Fruit fly (Drosophila melanogaster) whole organism, adult: Measurements from ENCODE around the gene Acer.

Experiments
- CG11617 ChIP-seq: fragments of 200-800 bp; sonication (Bioruptor generic); optimal IDR thresholded peaks from 2 replicates; lab custom pipeline; 2017; ENCODE audit warnings: mild to moderate bottlenecking, missing biosample characterization, missing genetic modification reagents, missing genetic modification characterization
- CG12768 ChIP-seq: fragments of 200-800 bp; sonication (Bioruptor generic); optimal IDR thresholded peaks from 2 replicates; lab custom pipeline; 2017; ENCODE audit warnings: missing biosample characterization, missing genetic modification characterization, mild to moderate bottlenecking, moderate library complexity, missing genetic modification reagents
- CG14711 ChIP-seq: fragments of 200-800 bp; sonication (Bioruptor generic); optimal IDR thresholded peaks from 2 replicates; lab custom pipeline; 2018; ENCODE audit warnings: missing biosample characterization, mild to moderate bottlenecking, missing genetic modification characterization, moderate library complexity
- CG1620 ChIP-seq: fragments of 200-800 bp; sonication (Bioruptor generic); optimal IDR thresholded peaks from 2 replicates; lab custom pipeline; 2016; ENCODE audit warnings: missing biosample characterization, missing genetic modification characterization
- CG33017 ChIP-seq: fragments of 200-800 bp; sonication (Bioruptor generic); optimal IDR thresholded peaks from 2 replicates; lab custom pipeline; 2018; ENCODE audit warnings: missing biosample characterization, mild to moderate bottlenecking, missing genetic modification characterization, moderate library complexity
- CG5204 ChIP-seq: fragments of 200-800 bp; sonication (Bioruptor generic); optimal IDR thresholded peaks from 2 replicates; lab custom pipeline; 2016; ENCODE audit warnings: missing biosample characterization, missing genetic modification characterization
- CG7045 ChIP-seq: fragments of 200-800 bp; sonication (Bioruptor generic); optimal IDR thresholded peaks from 2 replicates; lab custom pipeline; 2017; ENCODE audit warnings: missing biosample characterization, mild to moderate bottlenecking, missing genetic modification characterization
- CG7101 ChIP-seq: fragments of 200-800 bp; sonication (Bioruptor generic); optimal IDR thresholded peaks from 2 replicates; lab custom pipeline; 2018; ENCODE audit warnings: missing biosample characterization, mild to moderate bottlenecking, missing genetic modification characterization, moderate library complexity
- Clk ChIP-seq: fragments of 200-800 bp; sonication (Bioruptor generic); optimal IDR thresholded peaks from 2 replicates; lab custom pipeline; 2017; ENCODE audit warnings: missing biosample characterization, missing genetic modification characterization
- Crg-1 ChIP-seq: fragments of 200-800 bp; sonication (Bioruptor generic); optimal IDR thresholded peaks from 2 replicates; lab custom pipeline; 2016; ENCODE audit warnings: missing biosample characterization, missing genetic modification characterization
- Hr96 ChIP-seq: fragments of 200-800 bp; sonication (Bioruptor generic); optimal IDR thresholded peaks from 2 replicates; lab custom pipeline; 2016; ENCODE audit warnings: missing biosample characterization, missing genetic modification characterization
- Mnt ChIP-seq: fragments of 200-800 bp; sonication (Bioruptor generic); optimal IDR thresholded peaks from 2 replicates; lab custom pipeline; 2016; ENCODE audit warnings: missing biosample characterization, mild to moderate bottlenecking, missing genetic modification characterization
- bab1 ChIP-seq: fragments of 200-800 bp; sonication (Bioruptor generic); optimal IDR thresholded peaks from 3 replicates; lab custom pipeline; 2019; ENCODE audit warnings: missing biosample characterization, mild to moderate bottlenecking, missing genetic modification characterization, moderate library complexity
- cic ChIP-seq: fragments of 200-800 bp; sonication (Bioruptor generic); optimal IDR thresholded peaks from 2 replicates; lab custom pipeline; 2017; ENCODE audit warnings: missing biosample characterization, mild to moderate bottlenecking, missing genetic modification characterization, moderate library complexity
- cnc ChIP-seq, 2 experiments: fragments of >200 bp; optimal IDR thresholded peaks; 2 replicates each; lab custom pipeline; 2017
- kay ChIP-seq: fragments of 200-800 bp; sonication (Bioruptor generic); peaks from one replicate; lab custom pipeline; 2016; ENCODE audit warnings: missing biosample characterization, missing genetic modification characterization, borderline replicate concordance
- ovo ChIP-seq: fragments of 200-800 bp; sonication (Bioruptor generic); optimal IDR thresholded peaks from 2 replicates; lab custom pipeline; 2016; ENCODE audit warnings: missing biosample characterization, missing genetic modification characterization
- pad ChIP-seq: fragments of 200-800 bp; sonication (Bioruptor generic); optimal IDR thresholded peaks from 3 replicates; lab custom pipeline; 2017; ENCODE audit warnings: missing biosample characterization, missing genetic modification characterization, mild to moderate bottlenecking, moderate library complexity, missing genetic modification reagents
- tj ChIP-seq: fragments of 200-800 bp; sonication (Bioruptor generic); optimal IDR thresholded peaks from 3 replicates; lab custom pipeline; 2017; ENCODE audit warnings: missing biosample characterization, mild to moderate bottlenecking, missing genetic modification characterization, moderate library complexity
- toe ChIP-seq: fragments of 200-800 bp; sonication (Bioruptor generic); optimal IDR thresholded peaks from 2 replicates; lab custom pipeline; 2016; ENCODE audit warnings: missing biosample characterization, missing genetic modification characterization

Gene Acer

DNA sequence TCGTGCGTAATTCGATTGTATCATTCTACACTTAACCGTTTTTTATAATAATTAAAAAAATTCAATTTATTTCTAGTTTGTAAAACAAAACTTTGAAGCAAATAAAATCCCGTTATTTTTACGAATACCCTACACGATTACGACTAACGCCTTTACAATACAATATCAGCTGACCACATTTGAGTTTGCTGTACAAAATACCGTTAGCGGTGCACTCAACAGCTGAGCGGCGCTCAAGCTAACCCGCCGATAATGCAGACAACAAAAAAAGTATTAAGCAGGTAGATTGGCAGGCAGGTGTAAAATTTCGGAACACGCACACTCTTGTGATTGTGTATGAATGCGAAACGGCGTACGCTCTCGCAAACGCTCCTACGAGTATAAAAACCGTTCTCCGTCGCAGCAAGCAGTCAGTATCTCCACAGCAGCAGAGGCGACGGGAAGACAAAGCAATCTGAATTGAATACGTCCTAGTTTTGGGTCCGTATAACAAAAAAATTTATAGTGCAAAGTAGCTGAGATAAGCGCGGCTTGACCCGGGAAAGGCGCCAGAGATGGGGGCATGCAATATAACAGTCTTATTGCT, at the start of gene Acer:
Gene Acer (plus strand): TSS at position 210 of the 586 bp plus-strand sequence.
- TF ChIP-seq CG12768 (peak; percentile 2), Mnt (peak; percentile 23), Hr96 (GFP tag; lab: Kevin White, UChicago) (no peak), kay (GFP tag; lab: Kevin White, UChicago) (no peak), ovo (peak; percentile 95), bab1 (peak; percentile 48), cic (GFP tag; lab: Kevin White, UChicago) (peak; percentile 19), tj (GFP tag; lab: Kevin White, UChicago) (peak; percentile 48)

- no peak for TF ChIP-seq Mnt
- no peak for TF ChIP-seq cic (GFP tag; lab: Kevin White, UChicago)
- TF ChIP-seq CG7045 (GFP tag; lab: Kevin White, UChicago): no peak
- TF ChIP-seq CG14711 (tag; lab: Kevin White, UChicago): no peak
- TF ChIP-seq kay (GFP tag; lab: Kevin White, UChicago): no peak
- no peak for TF ChIP-seq CG7101
- no peak for TF ChIP-seq cnc (optimal IDR thresholded peaks at IDR 0.05; lab: Kevin White, UChicago)
- TF ChIP-seq Clk (GFP tag; lab: Kevin White, UChicago): no peak
- TF ChIP-seq bab1: no peak
- no peak for TF ChIP-seq Crg-1 (GFP tag; lab: Kevin White, UChicago)
- TF ChIP-seq CG1620 (GFP tag; lab: Kevin White, UChicago): no peak
- no peak for TF ChIP-seq pad (GFP tag; lab: Kevin White, UChicago)
- no peak for TF ChIP-seq ovo
- TF ChIP-seq toe: no peak
- TF ChIP-seq CG12768: no peak
- no peak for TF ChIP-seq CG5204 (GFP tag; lab: Kevin White, UChicago)
- TF ChIP-seq tj (GFP tag; lab: Kevin White, UChicago): no peak
- TF ChIP-seq CG11617 (GFP tag; lab: Kevin White, UChicago): no peak
- TF ChIP-seq Hr96 (GFP tag; lab: Kevin White, UChicago): no peak
- no peak for TF ChIP-seq CG33017 (tag; lab: Kevin White, UChicago)
Observed at dm6 chr2L:8473448-8473847, 48.3 kb upstream of the Acer start.

dm6 chr2L:8477049-8477448, 44.7 kb upstream of the Acer start, which contains the start of gene CheA29a:
Gene CheA29a (plus strand): TSS chr2L:8477349.
- no peak for TF ChIP-seq Hr96 (GFP tag; lab: Kevin White, UChicago)
- no peak for TF ChIP-seq CG1620 (GFP tag; lab: Kevin White, UChicago)
- TF ChIP-seq tj (GFP tag; lab: Kevin White, UChicago): no peak
- TF ChIP-seq CG7045 (GFP tag; lab: Kevin White, UChicago): no peak
- no peak for TF ChIP-seq kay (GFP tag; lab: Kevin White, UChicago)
- TF ChIP-seq cnc (optimal IDR thresholded peaks at IDR 0.05; lab: Kevin White, UChicago): no peak

DNA sequence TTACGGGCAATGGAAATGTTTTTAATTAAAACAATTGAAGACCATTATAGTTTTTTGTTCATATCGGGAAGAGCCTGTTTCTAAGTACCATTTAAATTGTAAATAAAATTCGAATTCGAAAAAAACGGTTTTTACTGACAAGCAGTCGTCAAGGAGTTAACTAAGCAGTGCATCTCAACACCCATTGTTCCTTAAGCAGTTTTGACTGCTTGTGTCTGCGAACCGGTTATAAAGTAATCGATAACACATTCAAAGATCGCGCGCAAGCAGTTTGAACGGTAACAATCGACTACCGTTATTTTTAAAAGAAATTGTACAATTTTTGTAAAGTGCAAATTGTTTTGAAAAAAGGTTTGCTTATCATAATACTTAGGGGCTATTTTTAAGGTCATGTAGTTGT, 43.8 kb upstream of the Acer start:
- TF ChIP-seq pad (GFP tag; lab: Kevin White, UChicago) (no peak), bab1 (no peak), toe (no peak), CG14711 (tag; lab: Kevin White, UChicago) (no peak), Hr96 (GFP tag; lab: Kevin White, UChicago) (no peak), Crg-1 (GFP tag; lab: Kevin White, UChicago) (no peak), CG7045 (GFP tag; lab: Kevin White, UChicago) (no peak), Clk (GFP tag; lab: Kevin White, UChicago) (no peak), CG11617 (GFP tag; lab: Kevin White, UChicago) (no peak), CG12768 (no peak), kay (GFP tag; lab: Kevin White, UChicago) (no peak), CG7101 (no peak), tj (GFP tag; lab: Kevin White, UChicago) (no peak), ovo (no peak)

dm6 chr2L:8478379-8478778, 43.4 kb upstream of the Acer start:
- no peak for TF ChIP-seq ovo

DNA sequence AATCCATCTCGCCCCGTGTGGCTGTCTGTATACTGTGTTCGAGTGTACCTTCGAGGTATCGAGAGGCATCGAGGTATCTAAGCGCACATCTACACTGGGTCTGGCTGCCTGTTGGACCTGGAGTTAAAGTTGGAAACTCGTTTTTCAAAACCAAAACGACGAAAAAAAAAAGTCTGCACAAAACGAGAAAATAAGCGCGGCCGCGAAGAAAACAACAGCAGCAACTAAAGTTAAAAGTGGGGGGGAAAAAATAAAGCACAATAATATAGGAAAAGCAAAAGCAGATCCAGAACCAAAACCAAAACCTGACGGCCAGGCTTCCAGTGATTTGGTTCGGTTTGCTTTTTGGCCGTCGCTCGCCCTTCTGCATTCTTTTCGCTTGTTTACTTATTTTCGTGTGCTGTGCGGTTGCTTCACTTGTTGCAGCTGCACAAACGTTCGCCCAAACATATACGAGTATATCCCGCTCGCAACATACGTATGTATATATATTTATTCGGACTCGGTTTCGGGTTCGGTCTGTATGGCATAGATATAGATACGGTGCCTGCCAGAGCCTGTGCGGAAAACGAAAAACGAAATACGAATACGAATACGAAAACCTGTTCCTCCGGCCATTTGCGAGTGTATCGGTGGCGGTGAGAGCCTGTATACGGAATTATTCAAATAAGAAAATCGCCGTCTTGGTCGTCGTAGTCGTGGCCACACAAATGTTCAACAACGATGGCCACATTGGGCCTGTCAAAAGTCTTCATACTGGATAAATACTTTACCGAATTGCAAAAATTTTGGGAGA, 42.6 kb upstream of the Acer start:
- TF ChIP-seq kay (GFP tag; lab: Kevin White, UChicago): no peak
- TF ChIP-seq CG1620 (GFP tag; lab: Kevin White, UChicago): no peak
- TF ChIP-seq CG11617 (GFP tag; lab: Kevin White, UChicago): no peak
- TF ChIP-seq Hr96 (GFP tag; lab: Kevin White, UChicago): no peak
- TF ChIP-seq CG7101: no peak
- no peak for TF ChIP-seq Crg-1 (GFP tag; lab: Kevin White, UChicago)
- no peak for TF ChIP-seq toe
- TF ChIP-seq ovo: no peak
- no peak for TF ChIP-seq CG7045 (GFP tag; lab: Kevin White, UChicago)
- no peak for TF ChIP-seq tj (GFP tag; lab: Kevin White, UChicago)

- TF ChIP-seq Mnt: no peak
- peak; percentile 17 for TF ChIP-seq kay (GFP tag; lab: Kevin White, UChicago)
- no peak for TF ChIP-seq pad (GFP tag; lab: Kevin White, UChicago)
- TF ChIP-seq CG7101: no peak
- no peak for TF ChIP-seq tj (GFP tag; lab: Kevin White, UChicago)
- no peak for TF ChIP-seq CG12768
- no peak for TF ChIP-seq CG11617 (GFP tag; lab: Kevin White, UChicago)
Observed at dm6 chr2L:8480825-8481224, 40.9 kb upstream of the Acer start.
